Worm (Caenorhabditis elegans): ENCODE results near the gene lsd-1.

- TF ChIP-seq nhr-23 (tag; optimal IDR thresholded peaks at IDR 0.05), result no peak
- no peak for TF ChIP-seq nhr-237 (tag; optimal IDR thresholded peaks at IDR 0.05)
- TF ChIP-seq blmp-1 (tag; optimal IDR thresholded peaks at IDR 0.05; ENCODE audit: insufficient read depth), result no peak
- TF ChIP-seq nhr-12 (tag; optimal IDR thresholded peaks at IDR 0.05), result no peak
- TF ChIP-seq mbf-1 (tag; optimal IDR thresholded peaks at IDR 0.05), result no peak
- TF ChIP-seq alr-1 (tag; optimal IDR thresholded peaks at IDR 0.05), result no peak
- TF ChIP-seq aly-2 (tag; optimal IDR thresholded peaks at IDR 0.05), result no peak
- no peak for TF ChIP-seq snpc-4 (tag; optimal IDR thresholded peaks at IDR 0.05)
Measured at ce11 chrX:11925243-11925642, 23.4 kb upstream of the lsd-1 start.

Measured in whole organism, L2 larva.